Fruit fly (Drosophila melanogaster) S2 (cell line): ENCODE results near the gene Srpk79D.

Experiments used
- CG8478 ChIP-seq: fragments of >200 bp; optimal IDR thresholded peaks from 2 replicates; lab custom pipeline; 2018
- CTCF ChIP-seq, 2 experiments: fragments of >200 bp; optimal IDR thresholded peaks; 2 replicates each; lab custom pipeline; 2018

DNA sequence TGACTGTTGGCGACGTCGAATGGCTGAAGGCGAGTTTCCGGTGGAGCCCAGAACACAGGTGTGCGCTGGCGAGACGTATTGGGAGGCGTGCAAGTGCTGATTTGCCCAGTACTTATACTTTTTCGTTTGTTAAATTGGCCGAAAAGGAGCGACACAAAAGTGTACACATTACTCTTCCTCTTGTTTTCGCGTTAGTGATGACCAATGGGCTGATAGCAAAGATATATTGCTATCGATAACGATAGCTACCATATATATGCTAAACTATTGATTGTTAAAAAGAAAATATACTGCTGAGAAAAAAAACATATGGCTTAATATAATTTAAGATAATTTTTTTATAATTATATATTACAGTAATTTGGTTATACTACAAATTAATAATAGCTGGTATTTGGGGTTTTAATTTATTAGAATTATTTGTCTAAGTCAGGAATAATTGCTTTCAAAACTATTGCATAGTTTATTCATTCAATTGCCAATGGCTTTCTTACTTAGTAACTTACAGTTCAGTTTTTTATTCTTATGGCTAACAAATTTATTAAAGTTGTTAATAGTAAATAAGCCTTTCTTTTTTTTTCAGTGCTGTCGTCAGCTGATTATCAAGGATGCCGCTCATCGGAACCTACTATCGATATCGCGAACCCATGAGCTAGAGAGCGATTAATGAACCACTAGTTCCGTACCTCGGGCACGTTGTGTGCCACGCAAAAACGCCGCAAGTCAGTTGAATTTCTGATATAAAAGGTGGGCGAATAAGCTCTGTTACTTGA is 14.4 kb downstream of the Srpk79D start, which contains the start of the genes Hem and IleRS:
- TF ChIP-seq CTCF (optimal IDR thresholded peaks at IDR 0.05; lab: Kevin White, UChicago) (no peak), CG8478 (lab: Kevin White, UChicago) (no peak)
